Worm (Caenorhabditis elegans) whole organism, late embryonic: Measurements from ENCODE around the gene ZK673.1.

ENCODE experiments used
- F13H6.1 ChIP-seq: sonication (generic microtip); optimal IDR thresholded peaks from 2 replicates; lab custom pipeline; 2016; ENCODE audit warnings: missing genetic modification characterization, missing compliant biosample characterization
- K09A11.1 ChIP-seq: sonication (generic microtip); optimal IDR thresholded peaks from 2 replicates; lab custom pipeline; 2017; ENCODE audit warnings: antibody characterized with exemption, mild to moderate bottlenecking, missing genetic modification characterization, missing compliant biosample characterization; ENCODE audit not compliant: insufficient read depth
- ceh-9 ChIP-seq: sonication (generic microtip); optimal IDR thresholded peaks from 2 replicates; lab custom pipeline; 2016; ENCODE audit warnings: mild to moderate bottlenecking, missing genetic modification characterization, inconsistent platforms, missing compliant biosample characterization
- ets-4 ChIP-seq: sonication (generic microtip); optimal IDR thresholded peaks from 2 replicates; lab custom pipeline; 2016; ENCODE audit warnings: missing genetic modification characterization, missing compliant biosample characterization
- hlh-8 ChIP-seq: sonication (generic microtip); optimal IDR thresholded peaks from 2 replicates; lab custom pipeline; 2016; ENCODE audit warnings: missing genotype, missing genetic modification characterization, missing compliant biosample characterization
- pros-1 ChIP-seq: fragments of 150-350 bp; optimal IDR thresholded peaks from 2 replicates; lab custom pipeline; 2014; ENCODE audit warnings: missing biosample characterization, missing genetic modification reagents, missing genetic modification characterization
- syd-9 ChIP-seq: sonication (generic microtip); optimal IDR thresholded peaks from 2 replicates; lab custom pipeline; 2016; ENCODE audit warnings: mild to moderate bottlenecking, missing genetic modification characterization, moderate library complexity, missing compliant biosample characterization

DNA sequence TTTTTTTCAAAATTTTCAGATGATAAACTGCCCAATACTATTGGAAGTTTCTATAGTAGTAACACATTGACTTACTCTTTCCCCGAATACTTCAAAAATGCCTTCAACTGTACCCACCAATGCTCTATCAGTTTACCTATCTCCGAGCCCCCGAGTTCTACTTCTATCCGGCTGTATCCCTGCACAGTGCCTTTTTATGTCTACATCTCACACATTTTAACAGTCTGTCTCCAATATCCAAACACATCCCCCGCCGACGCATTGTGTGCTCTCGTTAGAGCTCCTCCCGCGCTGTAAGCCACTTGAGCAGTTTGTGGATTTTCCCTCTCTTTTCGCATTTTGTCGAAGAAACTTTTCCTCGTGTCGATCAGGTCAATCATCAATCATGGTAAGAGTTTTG lies 23.6 kb downstream of the ZK673.1 start, which contains the start of gene tnc-2:
- TF ChIP-seq F13H6.1 (tag; lab: Kevin White, UChicago) = no peak
- no peak for TF ChIP-seq pros-1
- TF ChIP-seq ets-4 (tag; lab: Kevin White, UChicago) = no peak
- TF ChIP-seq ceh-9 (tag; lab: Kevin White, UChicago) = no peak
- TF ChIP-seq hlh-8 (tag; lab: Kevin White, UChicago) = no peak
- no peak for TF ChIP-seq K09A11.1
- no peak for TF ChIP-seq syd-9
